Worm (Caenorhabditis elegans): Measurements from ENCODE around the gene C32D5.11.

Gene C32D5.11

DNA sequence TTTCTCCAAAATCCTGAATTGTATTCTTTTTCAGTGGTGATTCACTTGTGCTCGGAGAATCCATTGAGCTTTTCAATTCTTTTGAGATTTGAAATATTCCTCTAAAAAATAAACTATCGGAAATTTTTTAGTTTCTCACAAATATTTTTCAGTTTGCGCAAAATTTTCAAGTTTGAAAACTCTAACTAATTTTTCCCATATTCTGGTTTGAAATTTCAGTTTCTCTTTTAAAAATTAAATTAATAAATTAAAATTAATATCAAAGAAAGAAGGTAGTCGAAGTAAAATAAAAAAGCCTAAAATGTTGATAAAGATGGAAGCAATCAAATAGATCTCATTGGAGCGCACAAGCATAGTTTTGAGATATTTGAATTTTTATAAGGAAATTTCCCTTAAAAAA lies 3.4 kb downstream of the C32D5.11 start, which contains the start of gene C32D5.10:
C32D5.10 (minus strand) TSS at position 101 of the 400 bp plus-strand sequence.
- TF ChIP-seq sea-1 (GFP tag; conservative IDR thresholded peaks at IDR 0.05) = no peak
- TF ChIP-seq flt-1 (GFP tag; IDR thresholded peaks at IDR 0.05) = no peak

DNA sequence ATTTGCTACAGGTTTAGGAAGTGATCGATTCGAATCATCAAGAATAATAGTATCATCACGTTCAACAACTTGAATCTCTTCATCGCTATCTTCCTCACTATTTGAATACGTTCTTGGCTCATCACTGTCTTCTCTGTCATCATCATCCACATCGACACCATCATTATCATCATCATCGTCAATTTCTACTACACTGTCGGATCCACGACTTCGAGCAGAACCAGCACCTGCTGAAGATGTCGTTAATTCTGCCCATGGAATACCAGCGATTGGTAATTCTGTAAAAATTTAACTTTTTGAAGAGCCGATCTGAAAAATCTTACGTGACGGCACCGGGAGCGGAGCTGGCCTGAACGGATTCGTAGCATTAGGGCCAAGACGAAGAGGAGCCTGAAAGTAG lies 5.3 kb downstream of the C32D5.11 start:
- no peak for TF ChIP-seq ets-7 (tag; optimal IDR thresholded peaks at IDR 0.05)
- TF ChIP-seq flt-1 (GFP tag; IDR thresholded peaks at IDR 0.05) = no peak
- no peak for TF ChIP-seq ceh-13 (GFP tag; optimal IDR thresholded peaks at IDR 0.05)
- TF ChIP-seq sea-1 (GFP tag; conservative IDR thresholded peaks at IDR 0.05) = no peak
- TF ChIP-seq hnd-1 (tag; optimal IDR thresholded peaks at IDR 0.05) = no peak
- TF ChIP-seq ama-1 (optimal IDR thresholded peaks at IDR 0.05) = no peak
- no peak for TF ChIP-seq pes-1 (GFP tag; IDR thresholded peaks at IDR 0.05)
- TF ChIP-seq scrt-1 (GFP tag; IDR thresholded peaks at IDR 0.05) = no peak
- TF ChIP-seq tbx-37 (GFP tag; conservative IDR thresholded peaks at IDR 0.05) = no peak
- no peak for TF ChIP-seq ceh-36 (tag; optimal IDR thresholded peaks at IDR 0.05)
- no peak for TF ChIP-seq hmg-4 (GFP tag; optimal IDR thresholded peaks at IDR 0.05)

DNA sequence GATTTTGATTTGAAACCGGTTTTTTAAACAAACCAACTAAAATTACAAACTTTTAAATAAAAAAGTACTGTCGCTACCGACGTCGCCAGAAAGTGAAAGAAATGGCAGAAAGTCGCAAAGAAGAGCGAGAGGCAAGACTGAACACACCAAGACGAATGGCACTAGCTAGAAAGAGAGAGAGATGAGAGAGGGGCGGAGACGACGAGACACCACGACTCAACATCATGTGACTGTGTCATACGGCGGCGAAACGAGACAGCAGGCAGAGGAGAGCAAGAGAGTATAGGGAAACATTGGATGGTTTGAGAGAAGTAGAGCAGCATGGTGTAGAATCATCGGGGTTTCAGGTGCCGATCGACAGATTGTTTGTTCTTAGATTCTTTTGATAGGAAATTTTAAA lies 6.9 kb downstream of the C32D5.11 start:
- TF ChIP-seq scrt-1 (GFP tag; IDR thresholded peaks at IDR 0.05) (no peak), aly-1 (tag; optimal IDR thresholded peaks at IDR 0.05) (peak; percentile 9), ceh-36 (tag; optimal IDR thresholded peaks at IDR 0.05) (peak; percentile 35), sea-1 (GFP tag; conservative IDR thresholded peaks at IDR 0.05) (no peak), hmg-4 (GFP tag; optimal IDR thresholded peaks at IDR 0.05) (peak; percentile 34), hnd-1 (tag; optimal IDR thresholded peaks at IDR 0.05) (peak; percentile 6), flt-1 (GFP tag; IDR thresholded peaks at IDR 0.05) (0 out of 2 replicates have a peak, but pooled peaks have one; percentile 51), pes-1 (GFP tag; IDR thresholded peaks at IDR 0.05) (0 out of 2 replicates have a peak, but pooled peaks have one; percentile 8)

DNA sequence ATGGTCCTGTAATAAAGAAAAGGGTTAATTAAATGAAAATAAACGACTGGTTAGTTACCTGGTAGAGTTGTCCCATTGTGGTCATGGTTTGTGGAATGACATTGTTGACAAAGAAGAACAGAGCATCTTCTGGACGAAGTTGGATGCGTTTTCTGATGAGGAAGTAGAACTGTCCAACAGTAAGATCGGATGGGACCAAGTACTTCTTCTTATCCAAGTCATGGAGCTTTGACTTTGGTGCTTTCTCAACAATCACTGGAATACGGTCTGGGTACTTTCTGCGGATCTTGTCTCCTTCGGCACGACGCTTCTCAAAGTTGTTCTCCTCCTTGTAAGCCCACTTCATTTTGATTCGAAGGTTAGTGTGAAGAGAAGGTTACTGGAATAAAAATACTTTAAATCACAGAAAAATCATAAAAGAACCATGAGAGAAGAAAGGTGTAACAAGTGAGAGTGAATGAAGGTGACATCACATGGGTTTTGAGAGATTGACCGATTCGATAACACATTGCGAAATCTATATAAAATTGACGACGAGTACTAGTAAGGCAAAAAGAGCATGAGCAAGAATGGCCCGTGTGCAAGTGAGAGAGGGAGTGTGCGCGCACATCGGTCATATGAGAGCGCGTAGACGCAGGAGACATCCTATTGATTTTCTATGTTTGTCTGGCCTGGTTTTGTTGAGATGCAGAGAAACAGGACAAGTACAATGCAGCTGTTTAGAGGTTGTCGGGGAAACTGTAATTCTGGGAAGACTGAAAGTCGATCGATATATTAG lies 7.7 kb downstream of the C32D5.11 start, which contains the start of gene lgg-1:
lgg-1 (minus strand) TSS at position 379 of the 778 bp plus-strand sequence.
- TF ChIP-seq ama-1 (optimal IDR thresholded peaks at IDR 0.05) (peak; percentile 23), aly-1 (tag; optimal IDR thresholded peaks at IDR 0.05) (no peak), sea-1 (GFP tag; conservative IDR thresholded peaks at IDR 0.05) (0 out of 2 replicates have a peak, but pooled peaks have one; percentile 48), tbx-37 (GFP tag; conservative IDR thresholded peaks at IDR 0.05) (no peak), ceh-13 (GFP tag; optimal IDR thresholded peaks at IDR 0.05) (no peak), hmg-4 (GFP tag; optimal IDR thresholded peaks at IDR 0.05) (no peak), scrt-1 (GFP tag; IDR thresholded peaks at IDR 0.05) (no peak), tbx-11 (GFP tag; IDR thresholded peaks at IDR 0.05) (no peak), F13C5.2 (tag; optimal IDR thresholded peaks at IDR 0.05) (peak; percentile 20), pes-1 (GFP tag; IDR thresholded peaks at IDR 0.05) (no peak; the same call in 1 of the 2 replicates), hmbx-1 (tag; optimal IDR thresholded peaks at IDR 0.05) (no peak), ceh-36 (tag; optimal IDR thresholded peaks at IDR 0.05) (no peak), B0310.2 (tag; optimal IDR thresholded peaks at IDR 0.05) (no peak), tra-4 (tag; optimal IDR thresholded peaks at IDR 0.05) (no peak), flt-1 (GFP tag; IDR thresholded peaks at IDR 0.05) (no peak), ets-7 (tag; optimal IDR thresholded peaks at IDR 0.05) (no peak), hnd-1 (tag; optimal IDR thresholded peaks at IDR 0.05) (no peak)

DNA sequence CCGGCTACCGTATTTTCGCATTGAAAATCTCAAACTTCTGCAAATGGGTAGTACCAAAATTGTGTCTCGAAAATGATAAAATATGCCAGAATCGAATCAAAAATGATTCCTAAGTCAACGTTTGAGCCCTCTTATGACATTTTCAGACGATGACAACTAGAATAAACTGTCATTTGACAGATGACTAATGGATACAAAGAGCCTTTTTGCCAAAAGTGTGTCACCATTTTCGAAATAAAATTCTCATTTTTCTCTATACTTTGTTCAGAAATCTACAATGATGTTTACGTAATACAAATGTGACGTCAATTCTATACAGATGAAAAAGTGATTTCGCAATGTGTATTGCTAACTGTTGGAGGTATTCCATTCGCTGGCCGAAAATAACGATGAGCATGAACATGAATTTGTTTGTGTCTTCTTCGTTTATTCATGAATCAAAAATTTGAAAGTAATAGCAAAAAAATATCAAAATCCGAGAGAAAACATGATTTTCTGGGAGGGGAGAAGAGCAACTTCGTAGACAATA lies 8.6 kb downstream of the C32D5.11 start:
- TF ChIP-seq hnd-1 (tag; optimal IDR thresholded peaks at IDR 0.05) (no peak), hmbx-1 (tag; optimal IDR thresholded peaks at IDR 0.05) (peak; percentile 18), tra-4 (tag; optimal IDR thresholded peaks at IDR 0.05) (no peak), hmg-4 (GFP tag; optimal IDR thresholded peaks at IDR 0.05) (no peak), ets-7 (tag; optimal IDR thresholded peaks at IDR 0.05) (no peak), ceh-13 (GFP tag; optimal IDR thresholded peaks at IDR 0.05) (no peak), flt-1 (GFP tag; IDR thresholded peaks at IDR 0.05) (no peak), ceh-36 (tag; optimal IDR thresholded peaks at IDR 0.05) (peak; percentile 19), ama-1 (optimal IDR thresholded peaks at IDR 0.05) (no peak)

DNA sequence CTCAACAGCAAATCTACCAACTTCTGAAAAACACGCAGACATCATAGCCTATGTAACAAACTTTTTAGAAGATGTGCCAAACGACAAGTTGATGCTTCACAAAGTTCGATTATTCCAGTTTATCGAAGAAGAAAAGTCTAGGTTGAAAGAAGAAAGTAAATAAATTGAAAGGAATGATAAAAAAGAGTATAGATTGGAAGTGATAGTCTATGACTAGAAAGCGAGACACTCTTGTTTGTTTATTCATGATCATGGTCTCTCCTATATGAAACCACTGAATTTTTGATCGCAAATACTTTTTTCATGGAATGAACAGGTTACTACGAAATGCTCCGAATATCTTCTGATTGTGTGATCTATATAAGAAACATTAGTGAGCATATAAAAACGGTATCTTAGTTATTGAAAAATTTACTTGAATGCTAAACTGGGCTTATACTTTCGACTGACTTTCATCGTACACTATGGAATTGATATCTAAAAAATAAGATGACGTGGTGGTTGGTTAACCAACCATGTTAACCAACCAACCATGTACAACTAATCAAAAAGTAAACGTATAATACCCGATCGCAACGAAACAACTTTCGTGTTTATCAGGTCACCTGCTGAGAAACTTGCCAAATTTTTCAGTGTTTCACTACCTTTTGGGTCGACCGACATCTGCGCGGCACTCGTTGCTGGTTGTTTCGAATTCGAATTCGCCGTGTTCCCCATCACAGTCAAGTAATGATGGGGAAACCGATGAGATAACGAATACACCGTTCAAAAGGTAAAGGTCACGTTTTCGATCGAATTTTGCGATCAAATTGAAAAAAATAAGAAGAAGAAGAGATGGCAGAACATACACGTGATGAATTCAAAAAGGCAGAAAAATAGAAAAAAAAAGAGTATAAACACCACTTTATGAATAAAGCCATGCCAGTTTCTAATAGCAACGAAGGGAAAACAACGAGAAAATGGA lies 9.8 kb downstream of the C32D5.11 start, which contains the start of gene C32D5.8:
C32D5.8 (minus strand) TSS at position 770 of the 964 bp plus-strand sequence.
- TF ChIP-seq B0310.2 (tag; optimal IDR thresholded peaks at IDR 0.05) (no peak), scrt-1 (GFP tag; IDR thresholded peaks at IDR 0.05) (no peak), sea-1 (GFP tag; conservative IDR thresholded peaks at IDR 0.05) (no peak), hmbx-1 (tag; optimal IDR thresholded peaks at IDR 0.05) (no peak), pes-1 (GFP tag; IDR thresholded peaks at IDR 0.05) (no peak), hnd-1 (tag; optimal IDR thresholded peaks at IDR 0.05) (no peak), ceh-13 (GFP tag; optimal IDR thresholded peaks at IDR 0.05) (no peak), ets-7 (tag; optimal IDR thresholded peaks at IDR 0.05) (no peak), ama-1 (optimal IDR thresholded peaks at IDR 0.05) (no peak), tbx-37 (GFP tag; conservative IDR thresholded peaks at IDR 0.05) (no peak), F13C5.2 (tag; optimal IDR thresholded peaks at IDR 0.05) (no peak), flt-1 (GFP tag; IDR thresholded peaks at IDR 0.05) (no peak), tra-4 (tag; optimal IDR thresholded peaks at IDR 0.05) (no peak), tbx-11 (GFP tag; IDR thresholded peaks at IDR 0.05) (no peak)
